Fruit fly (Drosophila melanogaster): ENCODE measurements around the gene kek6.

dm6 chr3R:31596071-31596883 is 25.7 kb upstream of the kek6 start, which contains the start of gene RpL6:
- no peak for TF ChIP-seq CG34367 (tag; optimal IDR thresholded peaks at IDR 0.05)
- no peak for TF ChIP-seq CG32121 (GFP tag; IDR thresholded peaks at IDR 0.05)
- TF ChIP-seq EcR (GFP tag; optimal IDR thresholded peaks at IDR 0.05), result no peak
- TF ChIP-seq CG12605 (GFP tag; IDR thresholded peaks at IDR 0.05), result no peak

Measured in whole organism, pupa.